Worm (Caenorhabditis elegans) whole organism, late embryonic: ENCODE measurements around the gene F59B1.8.

Experiments
- ceh-18 ChIP-seq: sonication (generic microtip); optimal IDR thresholded peaks from 2 replicates; lab custom pipeline; 2016; ENCODE audit warnings: missing genetic modification characterization, missing compliant biosample characterization
- madf-2 ChIP-seq: sonication (generic microtip); optimal IDR thresholded peaks from 2 replicates; lab custom pipeline; 2017; ENCODE audit warnings: missing genetic modification characterization, missing compliant biosample characterization
- pha-4 ChIP-seq: fragments of 150-350 bp; optimal IDR thresholded peaks from 2 replicates; lab custom pipeline; 2018; ENCODE audit warnings: missing biosample characterization, missing genetic modification reagents, missing genetic modification characterization
- rnt-1 ChIP-seq: sonication (generic microtip); optimal IDR thresholded peaks from 2 replicates; lab custom pipeline; 2016; ENCODE audit warnings: missing genetic modification characterization, missing compliant biosample characterization

DNA sequence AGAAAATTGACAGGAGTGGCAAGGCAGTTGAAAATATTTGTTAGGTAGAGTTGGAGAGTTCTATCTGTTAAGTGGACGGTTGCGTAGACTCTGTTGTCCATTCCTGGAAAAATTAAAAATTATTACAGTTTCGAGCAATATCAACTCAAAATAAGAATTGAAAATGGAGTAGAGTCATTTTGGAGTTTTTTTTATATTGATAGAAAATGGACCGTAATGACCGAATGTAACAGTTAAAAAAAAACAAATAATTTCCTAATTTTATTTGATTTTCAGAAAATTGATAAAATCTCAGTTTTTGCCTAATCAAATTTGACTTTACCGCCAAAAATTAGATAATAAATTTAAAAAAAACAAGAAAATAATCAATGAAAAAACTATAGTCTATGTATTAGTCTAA, 17.1 kb downstream of the F59B1.8 start, which contains the start of gene F59B1.4:
- no peak for TF ChIP-seq pha-4
- no peak for TF ChIP-seq ceh-18 (tag; lab: Kevin White, UChicago)
- no peak for TF ChIP-seq madf-2
- no peak for TF ChIP-seq rnt-1 (tag; lab: Kevin White, UChicago)
